Fruit fly (Drosophila melanogaster) whole organism, wandering third instar larva: ENCODE measurements around the gene Sec16.
A peak's percentile ranks its signal among the peaks of the same experiment; 100 is the strongest.

Source experiments
- CG32264 ChIP-seq: fragments of 200-800 bp; sonication (Bioruptor generic); optimal IDR thresholded peaks from 2 replicates; lab custom pipeline; 2016; ENCODE audit warnings: missing biosample characterization, missing genetic modification characterization
- CG9705 ChIP-seq: fragments of 200-800 bp; sonication (Bioruptor generic); optimal IDR thresholded peaks from 2 replicates; lab custom pipeline; 2018; ENCODE audit warnings: missing biosample characterization, mild to moderate bottlenecking, missing genetic modification characterization
- CrebA ChIP-seq: fragments of 200-800 bp; sonication (Bioruptor generic); optimal IDR thresholded peaks from 2 replicates; lab custom pipeline; 2016; ENCODE audit warnings: missing biosample characterization, mild to moderate bottlenecking, missing genetic modification characterization, borderline replicate concordance
- Dfd ChIP-seq: fragments of >200 bp; optimal IDR thresholded peaks from 2 replicates; lab custom pipeline; 2017; ENCODE audit warnings: missing biosample characterization, missing genetic modification characterization
- Dif ChIP-seq: fragments of 200-275, 200-300 bp; sonication (Bioruptor generic); optimal IDR thresholded peaks from 2 replicates; lab custom pipeline; 2018; ENCODE audit warnings: missing biosample characterization, missing genetic modification characterization; ENCODE audit not compliant: partially characterized antibody
- GATAd ChIP-seq: sonication (Bioruptor generic); optimal IDR thresholded peaks from 2 replicates; lab custom pipeline; 2016; ENCODE audit warnings: missing biosample characterization, missing genetic modification characterization
- HLH106 ChIP-seq: fragments of 200-800 bp; optimal IDR thresholded peaks from 3 replicates; lab custom pipeline; 2019; ENCODE audit warnings: missing biosample characterization, mild to moderate bottlenecking, missing genetic modification characterization, moderate library complexity
- Hnf4 ChIP-seq: fragments of 200-800 bp; sonication (Bioruptor generic); optimal IDR thresholded peaks from 2 replicates; lab custom pipeline; 2016; ENCODE audit warnings: missing biosample characterization, mild to moderate bottlenecking, missing genetic modification characterization
- Hr83 ChIP-seq: fragments of 200-300 bp; sonication (Bioruptor generic); optimal IDR thresholded peaks from 2 replicates; lab custom pipeline; 2016; ENCODE audit warnings: missing biosample characterization, mild to moderate bottlenecking, missing genetic modification characterization, moderate library complexity; ENCODE audit not compliant: poor library complexity, severe bottlenecking
- Jra ChIP-seq: sonication (Bioruptor generic); optimal IDR thresholded peaks from 2 replicates; lab custom pipeline; 2016; ENCODE audit warnings: missing biosample characterization, missing genetic modification characterization
- Mio ChIP-seq: sonication (Bioruptor generic); optimal IDR thresholded peaks from 2 replicates; lab custom pipeline; 2016; ENCODE audit warnings: missing biosample characterization, missing genetic modification characterization
- Myc ChIP-seq: fragments of >200 bp; optimal IDR thresholded peaks from 2 replicates; lab custom pipeline; 2017
- N ChIP-seq: fragments of >200 bp; optimal IDR thresholded peaks from 2 replicates; lab custom pipeline; 2018; ENCODE audit warnings: missing biosample characterization, missing external identifiers, missing genetic modification characterization
- OdsH ChIP-seq: fragments of 200-800 bp; sonication (Bioruptor generic); optimal IDR thresholded peaks from 2 replicates; lab custom pipeline; 2016; ENCODE audit warnings: missing biosample characterization, mild to moderate bottlenecking, missing genetic modification characterization
- Rel ChIP-seq, 2 experiments: fragments of 200-800 bp; sonication (Bioruptor generic) in 1 of 2; optimal IDR thresholded peaks; 2 replicates in 1 of 2; 3 replicates in 1 of 2; lab custom pipeline; 2016 to 2019; ENCODE audit warnings: mild to moderate bottlenecking in 2 of 2, missing biosample characterization in 2 of 2, missing genetic modification characterization in 2 of 2, moderate library complexity in 1 of 2
- Sp1 ChIP-seq: fragments of 200-800 bp; sonication (Bioruptor generic); optimal IDR thresholded peaks from 3 replicates; lab custom pipeline; 2019; ENCODE audit warnings: missing biosample characterization, mild to moderate bottlenecking, missing genetic modification characterization, moderate library complexity
- Vsx2 ChIP-seq: fragments of 200-300, 225-300 bp; sonication (Bioruptor generic); optimal IDR thresholded peaks from 2 replicates; lab custom pipeline; 2018; ENCODE audit warnings: missing biosample characterization, missing genetic modification characterization; ENCODE audit not compliant: partially characterized antibody
- br ChIP-seq: fragments of 200-800 bp; sonication (Bioruptor generic); optimal IDR thresholded peaks from 2 replicates; lab custom pipeline; 2016; ENCODE audit warnings: missing biosample characterization, missing genetic modification characterization
- brk ChIP-seq: fragments of 200-800 bp; sonication (Bioruptor generic); optimal IDR thresholded peaks from 2 replicates; lab custom pipeline; 2016; ENCODE audit warnings: missing biosample characterization, mild to moderate bottlenecking, missing genetic modification characterization
- dl ChIP-seq, 2 experiments: fragments of 175-275, 200-275 bp in 1 of 2; fragments of 200-275 bp in 1 of 2; sonication (Bioruptor generic); optimal IDR thresholded peaks; lab custom pipeline; 2018; ENCODE audit warnings: mild to moderate bottlenecking in 2 of 2, missing biosample characterization in 2 of 2, missing genetic modification characterization in 2 of 2, moderate library complexity in 2 of 2; ENCODE audit not compliant: partially characterized antibody in 2 of 2, insufficient read depth in 1 of 2
- dmrt93B ChIP-seq: fragments of 200-800 bp; sonication (Bioruptor generic); optimal IDR thresholded peaks from 2 replicates; lab custom pipeline; 2018; ENCODE audit warnings: missing biosample characterization, mild to moderate bottlenecking, missing genetic modification characterization
- ey ChIP-seq: fragments of 200-800 bp; sonication (Bioruptor generic); optimal IDR thresholded peaks from 2 replicates; lab custom pipeline; 2016; ENCODE audit warnings: missing biosample characterization, missing genetic modification characterization
- foxo ChIP-seq, 2 experiments: fragments of 200-800 bp; sonication (Bioruptor generic); optimal IDR thresholded peaks; 2 replicates in 1 of 2; 3 replicates in 1 of 2; lab custom pipeline; 2016 to 2017; ENCODE audit warnings: missing biosample characterization in 2 of 2, missing genetic modification characterization in 2 of 2
- fru ChIP-seq: fragments of 200-800 bp; sonication (Bioruptor generic); optimal IDR thresholded peaks from 3 replicates; lab custom pipeline; 2016; ENCODE audit warnings: missing biosample characterization, mild to moderate bottlenecking, missing genetic modification characterization
- h ChIP-seq: fragments of 200-800 bp; sonication (Bioruptor generic); optimal IDR thresholded peaks from 3 replicates; lab custom pipeline; 2016; ENCODE audit warnings: missing biosample characterization, mild to moderate bottlenecking, missing genetic modification characterization
- jim ChIP-seq: fragments of 175-275, 200-325 bp; sonication (Bioruptor generic); optimal IDR thresholded peaks from 2 replicates; lab custom pipeline; 2016; ENCODE audit warnings: missing biosample characterization, mild to moderate bottlenecking, missing genetic modification characterization
- lola ChIP-seq: fragments of >200 bp; optimal IDR thresholded peaks from 2 replicates; lab custom pipeline; 2017; ENCODE audit warnings: missing biosample characterization, missing genetic modification characterization
- pan ChIP-seq: fragments of >200 bp; optimal IDR thresholded peaks from 2 replicates; lab custom pipeline; 2017
- psq ChIP-seq: fragments of 200-800 bp; sonication (Bioruptor generic); optimal IDR thresholded peaks from 3 replicates; lab custom pipeline; 2017; ENCODE audit warnings: missing biosample characterization, mild to moderate bottlenecking, missing genetic modification characterization, moderate library complexity
- rgr ChIP-seq: fragments of 200-800 bp; sonication (Bioruptor generic); optimal IDR thresholded peaks from 3 replicates; lab custom pipeline; 2016; ENCODE audit warnings: missing biosample characterization, mild to moderate bottlenecking, missing genetic modification characterization
- sage ChIP-seq: fragments of 200-800 bp; sonication (Bioruptor generic); optimal IDR thresholded peaks from 2 replicates; lab custom pipeline; 2016; ENCODE audit warnings: missing biosample characterization, mild to moderate bottlenecking, missing genetic modification characterization
- sv ChIP-seq: fragments of 200-800 bp; sonication (Bioruptor generic); optimal IDR thresholded peaks from 3 replicates; lab custom pipeline; 2016; ENCODE audit warnings: missing biosample characterization, missing genetic modification characterization
- tai ChIP-seq: sonication (Bioruptor generic); optimal IDR thresholded peaks from 2 replicates; lab custom pipeline; 2016; ENCODE audit warnings: missing biosample characterization, missing genetic modification characterization
- woc ChIP-seq: sonication (Bioruptor generic); optimal IDR thresholded peaks from 2 replicates; lab custom pipeline; 2016; ENCODE audit warnings: missing biosample characterization, mild to moderate bottlenecking, missing genetic modification characterization

Gene Sec16

dm6 chrX:12580498-12581304 is 15.1 kb upstream of the Sec16 start:
- TF ChIP-seq HLH106 (no peak), h (GFP tag; lab: Kevin White, UChicago) (peak; percentile 12), rgr (GFP tag; lab: Kevin White, UChicago) (peak; percentile 8), fru (peak; percentile 16), foxo (GFP tag; optimal IDR thresholded peaks at IDR 0.05; lab: Kevin White, UChicago) (peak in 1 of 2 experiments; percentile 14), Dif (GFP tag; lab: Kevin White, UChicago) (no peak)

- TF ChIP-seq brk (no peak), foxo (GFP tag; optimal IDR thresholded peaks at IDR 0.05; lab: Kevin White, UChicago) (no peak), GATAd (GFP tag; lab: Kevin White, UChicago) (no peak)
- TF ChIP-seq, all 38 proteins: peak for 0
Measured at dm6 chrX:12581305-12581676, 14.6 kb upstream of the Sec16 start.

- TF ChIP-seq sv (GFP tag; lab: Kevin White, UChicago) (no peak), Dfd (GFP tag; lab: Kevin White, UChicago) (peak; percentile 60)
Measured at dm6 chrX:12581894-12582293, 14.0 kb upstream of the Sec16 start.

DNA sequence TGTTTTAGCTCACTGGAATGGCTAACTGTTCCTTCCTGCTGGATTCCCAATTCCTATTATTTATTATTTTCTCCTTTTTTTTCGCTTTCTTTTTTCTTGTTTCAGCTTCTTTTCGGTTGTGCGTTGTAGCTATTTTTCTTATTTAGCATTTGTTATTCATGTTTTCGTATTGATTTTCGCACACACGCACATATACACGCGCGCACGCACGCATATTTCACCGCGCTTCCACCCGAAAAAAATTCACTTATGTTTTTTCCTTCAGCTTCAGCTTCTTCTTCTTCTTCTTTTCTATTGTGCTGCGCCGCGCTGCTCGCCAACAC is 13.2 kb upstream of the Sec16 start:
- TF ChIP-seq CrebA (GFP tag; lab: Kevin White, UChicago) (no peak), woc (GFP tag; lab: Kevin White, UChicago) (no peak), Jra (no peak), pan (lab: Kevin White, UChicago) (no peak), Mio (GFP tag; lab: Kevin White, UChicago) (no peak), Hnf4 (GFP tag; lab: Kevin White, UChicago) (no peak), lola (GFP tag; lab: Kevin White, UChicago) (no peak), Myc (lab: Kevin White, UChicago) (no peak), GATAd (GFP tag; lab: Kevin White, UChicago) (no peak), psq (GFP tag; lab: Kevin White, UChicago) (no peak), rgr (GFP tag; lab: Kevin White, UChicago) (no peak), Dfd (GFP tag; lab: Kevin White, UChicago) (no peak), ey (no peak), fru (no peak), jim (GFP tag; lab: Kevin White, UChicago) (no peak), br (GFP tag; lab: Kevin White, UChicago) (no peak), CG32264 (GFP tag; lab: Kevin White, UChicago) (no peak), sage (GFP tag; lab: Kevin White, UChicago) (no peak), CG9705 (no peak), OdsH (GFP tag; lab: Kevin White, UChicago) (no peak)

DNA sequence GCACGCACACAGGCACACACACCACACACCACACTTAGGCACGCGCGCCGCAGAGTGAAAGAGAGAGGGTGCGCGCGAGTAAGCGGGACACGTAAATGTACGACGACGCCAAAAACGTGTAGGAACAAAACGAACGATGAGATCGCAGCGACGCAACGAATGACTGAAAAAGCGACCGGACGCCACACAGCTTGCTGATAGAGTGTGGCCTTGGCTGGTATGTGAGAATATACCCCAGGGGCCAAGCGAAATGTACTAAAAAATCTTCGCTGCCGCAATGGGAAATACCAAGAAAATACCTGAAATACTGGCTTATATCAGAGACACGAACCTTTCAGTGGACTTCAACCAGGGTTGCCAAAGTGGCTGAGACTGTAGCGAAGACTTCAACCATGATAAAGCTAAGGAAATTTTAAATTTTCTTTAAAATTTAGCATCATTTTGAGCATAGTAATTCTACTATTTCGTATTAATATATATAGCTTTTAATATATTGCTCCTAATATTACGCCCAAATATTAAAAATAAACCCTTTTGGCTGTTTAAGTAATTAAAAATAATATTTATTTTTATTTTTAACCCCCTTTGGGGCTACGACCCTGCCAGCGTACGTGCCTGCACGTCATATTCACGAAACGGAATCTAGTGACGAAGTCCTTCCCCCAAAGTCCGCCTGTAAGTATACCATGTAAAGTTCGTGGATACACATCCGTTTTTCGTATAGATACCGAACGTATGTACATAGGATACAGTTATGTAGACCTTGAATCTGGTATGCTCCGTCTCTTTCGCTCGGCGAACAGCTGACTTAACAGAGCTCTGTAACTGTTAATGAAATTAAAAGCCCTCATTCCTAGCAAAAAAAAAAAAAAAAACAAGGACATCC is 12.6 kb upstream of the Sec16 start, which contains the start of gene Pits:
Gene Pits, minus strand, starts transcription at position 210 of the 886 bp plus-strand sequence.
- no peak for TF ChIP-seq CG9705
- TF ChIP-seq sv (GFP tag; lab: Kevin White, UChicago): no peak
- peak; percentile 16 for TF ChIP-seq Jra
- peak; percentile 36 for TF ChIP-seq brk
- TF ChIP-seq fru: peak; percentile 26
- peak; percentile 14 for TF ChIP-seq woc (GFP tag; lab: Kevin White, UChicago)
- peak; percentile 54 for TF ChIP-seq Sp1 (GFP tag; lab: Kevin White, UChicago)
- TF ChIP-seq CG32264 (GFP tag; lab: Kevin White, UChicago): no peak
- peak; percentile 24 for TF ChIP-seq br (GFP tag; lab: Kevin White, UChicago)
- TF ChIP-seq tai (GFP tag; lab: Kevin White, UChicago): no peak
- TF ChIP-seq dmrt93B (GFP tag; lab: Kevin White, UChicago): peak; percentile 1
- TF ChIP-seq lola (GFP tag; lab: Kevin White, UChicago): no peak
- peak; percentile 54 for TF ChIP-seq HLH106
- peak; percentile 68 for TF ChIP-seq psq (GFP tag; lab: Kevin White, UChicago)
- TF ChIP-seq Vsx2 (GFP tag; lab: Kevin White, UChicago): no peak
- no peak for TF ChIP-seq Rel (GFP tag; optimal IDR thresholded peaks at IDR 0.05; lab: Kevin White, UChicago)
- peak; percentile 65 for TF ChIP-seq Rel (tag; optimal IDR thresholded peaks at IDR 0.05; lab: Kevin White, UChicago)
- peak; percentile 26 for TF ChIP-seq sage (GFP tag; lab: Kevin White, UChicago)
- peak; percentile 44 for TF ChIP-seq Hnf4 (GFP tag; lab: Kevin White, UChicago)
- peak; percentile 7 to 10 for TF ChIP-seq dl (GFP tag; optimal IDR thresholded peaks at IDR 0.05; lab: Kevin White, UChicago; ENCODE audit: insufficient read depth in 1 of 2, partially characterized antibody in 2 of 2)
- peak; percentile 49 for TF ChIP-seq rgr (GFP tag; lab: Kevin White, UChicago)
- TF ChIP-seq OdsH (GFP tag; lab: Kevin White, UChicago): peak; percentile 21
- TF ChIP-seq Dif (GFP tag; lab: Kevin White, UChicago): peak; percentile 58
- TF ChIP-seq foxo (GFP tag; optimal IDR thresholded peaks at IDR 0.05; lab: Kevin White, UChicago): peak in 1 of 2 experiments; percentile 41
- no peak for TF ChIP-seq CrebA (GFP tag; lab: Kevin White, UChicago)
- peak; percentile 31 for TF ChIP-seq Myc (lab: Kevin White, UChicago)
- peak; percentile 95 for TF ChIP-seq h (GFP tag; lab: Kevin White, UChicago)
- peak; percentile 63 for TF ChIP-seq jim (GFP tag; lab: Kevin White, UChicago)
- TF ChIP-seq N (GFP tag; lab: Kevin White, UChicago): no peak
- peak; percentile 81 for TF ChIP-seq Hr83 (GFP tag; lab: Kevin White, UChicago)
